Worm (Caenorhabditis elegans) whole organism, L4 larva: ENCODE data around the gene fbxb-3.
A peak's percentile ranks its signal among the peaks of the same experiment; 100 is the strongest.

Experiments
- F10B5.3 ChIP-seq: sonication (generic microtip); optimal IDR thresholded peaks from 2 replicates; lab custom pipeline; 2016; ENCODE audit warnings: mild to moderate bottlenecking, missing genetic modification characterization, missing compliant biosample characterization
- T20F7.1 ChIP-seq: fragments of 200-800 bp; sonication (Bioruptor generic); optimal IDR thresholded peaks from 2 replicates; lab custom pipeline; 2018; ENCODE audit warnings: mild to moderate bottlenecking, missing genetic modification characterization, missing compliant biosample characterization
- Y105C5A.15 ChIP-seq: fragments of 200-800 bp; sonication (Bioruptor generic); IDR thresholded peaks from 2 replicates; pipeline ENCODE4 v1.3.6; 2022; ENCODE audit warnings: missing genetic modification characterization, missing compliant biosample characterization
- Y5F2A.4 ChIP-seq: fragments of 200-800 bp; sonication (Bioruptor generic); optimal IDR thresholded peaks from 2 replicates; lab custom pipeline; 2018; ENCODE audit warnings: mild to moderate bottlenecking, missing genetic modification characterization, missing compliant biosample characterization
- ZK337.2 ChIP-seq: fragments of 200-800 bp; sonication (Bioruptor generic); IDR thresholded peaks from 2 replicates; pipeline ENCODE4 v1.3.6; 2022; ENCODE audit warnings: missing genetic modification reagents, missing genetic modification characterization, missing compliant biosample characterization
- aha-1 ChIP-seq: fragments of 150-350 bp; peaks from one replicate; lab custom pipeline; 2014; ENCODE audit warnings: missing biosample characterization, missing genetic modification characterization
- ama-1 ChIP-seq: fragments of 150-350 bp; optimal IDR thresholded peaks from 2 replicates; lab custom pipeline; 2014; ENCODE audit warnings: inconsistent platforms, mixed read lengths
- daf-16 ChIP-seq, 3 experiments: sonication (generic microtip); optimal IDR thresholded peaks; 2 replicates each; lab custom pipeline; 2016 to 2017; ENCODE audit warnings: missing genetic modification characterization in 3 of 3, missing genetic modification reagents in 3 of 3, mild to moderate bottlenecking in 2 of 3, missing compliant biosample characterization in 2 of 3, missing biosample characterization in 1 of 3, moderate library complexity in 1 of 3
- daf-19 ChIP-seq: fragments of 200-800 bp; sonication (Bioruptor generic); conservative IDR thresholded peaks from 2 replicates; pipeline ENCODE4 v1.3.6; 2022; ENCODE audit warnings: missing genetic modification characterization, missing compliant biosample characterization
- dpl-1 ChIP-seq: fragments of 150-350 bp; optimal IDR thresholded peaks from 2 replicates; lab custom pipeline; 2014; ENCODE audit warnings: missing biosample characterization, missing genetic modification reagents, missing genetic modification characterization
- dve-1 ChIP-seq: sonication (generic microtip); optimal IDR thresholded peaks from 2 replicates; lab custom pipeline; 2017; ENCODE audit warnings: antibody characterized with exemption, mild to moderate bottlenecking, missing genetic modification characterization, missing compliant biosample characterization; ENCODE audit not compliant: insufficient read depth
- egl-27 ChIP-seq: sonication (generic microtip); optimal IDR thresholded peaks from 3 replicates; lab custom pipeline; 2017; ENCODE audit warnings: missing biosample characterization, missing genetic modification reagents, missing genetic modification characterization
- fos-1 ChIP-seq: fragments of 150-350 bp; optimal IDR thresholded peaks from 2 replicates; lab custom pipeline; 2014; ENCODE audit warnings: missing biosample characterization, missing genetic modification characterization
- gei-8 ChIP-seq: fragments of 200-800 bp; sonication (Bioruptor generic); optimal IDR thresholded peaks from 2 replicates; lab custom pipeline; 2018; ENCODE audit warnings: mild to moderate bottlenecking, missing genetic modification characterization, missing compliant biosample characterization
- hif-1 ChIP-seq, 2 experiments: sonication (generic microtip); optimal IDR thresholded peaks; 2 replicates each; lab custom pipeline; 2016 to 2017; ENCODE audit warnings: missing compliant biosample characterization in 2 of 2, missing genetic modification characterization in 2 of 2, missing genetic modification reagents in 2 of 2, missing genotype in 2 of 2, mild to moderate bottlenecking in 1 of 2
- hlh-11 ChIP-seq: fragments of 200-800 bp; sonication (Bioruptor generic); optimal IDR thresholded peaks from 2 replicates; lab custom pipeline; 2018; ENCODE audit warnings: mild to moderate bottlenecking, missing genetic modification characterization, missing compliant biosample characterization
- hlh-30 ChIP-seq: sonication (generic microtip); optimal IDR thresholded peaks from 2 replicates; lab custom pipeline; 2017; ENCODE audit warnings: antibody characterized with exemption, mild to moderate bottlenecking, missing genetic modification characterization, missing compliant biosample characterization; ENCODE audit not compliant: insufficient read depth
- hmg-1.1 ChIP-seq: fragments of 200-800 bp; sonication (Bioruptor generic); IDR thresholded peaks from 2 replicates; pipeline ENCODE4 v1.3.6; 2022; ENCODE audit warnings: missing genetic modification reagents, missing genetic modification characterization, missing compliant biosample characterization
- jun-1 ChIP-seq: fragments of 150-350 bp; optimal IDR thresholded peaks from 2 replicates; lab custom pipeline; 2014; ENCODE audit warnings: missing biosample characterization, missing genetic modification reagents, missing genetic modification characterization
- lim-7 ChIP-seq: fragments of 200-800 bp; sonication (Bioruptor generic); IDR thresholded peaks from 2 replicates; pipeline ENCODE4 v1.3.6; 2022; ENCODE audit warnings: missing genetic modification characterization, missing compliant biosample characterization
- lin-13 ChIP-seq: fragments of 150-350 bp; optimal IDR thresholded peaks from 2 replicates; lab custom pipeline; 2014; ENCODE audit warnings: missing biosample characterization, missing genetic modification reagents, missing genetic modification characterization
- lin-15B ChIP-seq: fragments of 150-350 bp; sonication (generic microtip); optimal IDR thresholded peaks from 3 replicates; lab custom pipeline; 2014; ENCODE audit warnings: missing biosample characterization, missing genetic modification characterization
- lin-38 ChIP-seq: fragments of 200-800 bp; sonication (Bioruptor generic); IDR thresholded peaks from 2 replicates; pipeline ENCODE4 v1.3.6; 2022; ENCODE audit warnings: missing genetic modification reagents, missing genetic modification characterization, missing compliant biosample characterization
- lsy-2 ChIP-seq, 2 experiments: fragments of 150-350 bp in 1 of 2; sonication (generic microtip) in 1 of 2; optimal IDR thresholded peaks; 2 replicates each; lab custom pipeline; 2014 to 2017; ENCODE audit warnings: missing biosample characterization in 2 of 2, missing genetic modification characterization in 2 of 2
- madf-5 ChIP-seq, 2 experiments: fragments of 200-800 bp; sonication (Bioruptor generic); IDR thresholded peaks; 2 replicates each; pipeline ENCODE4 v1.3.6; 2022; ENCODE audit warnings: missing compliant biosample characterization in 2 of 2, missing genetic modification characterization in 2 of 2
- mdl-1 ChIP-seq, 2 experiments: fragments of 150-350 bp in 1 of 2; sonication (generic microtip) in 1 of 2; optimal IDR thresholded peaks; 2 replicates each; lab custom pipeline; 2014 to 2017; ENCODE audit warnings: missing biosample characterization in 2 of 2, missing genetic modification characterization in 2 of 2
- mep-1 ChIP-seq: fragments of 150-350 bp; sonication (generic microtip); optimal IDR thresholded peaks from 3 replicates; lab custom pipeline; 2014; ENCODE audit warnings: missing biosample characterization, missing genetic modification characterization
- mxl-2 ChIP-seq: fragments of 200-800 bp; sonication (Bioruptor generic); conservative IDR thresholded peaks from 2 replicates; pipeline ENCODE4 v1.3.6; 2022; ENCODE audit warnings: missing genetic modification reagents, missing genetic modification characterization, missing compliant biosample characterization
- mxl-3 ChIP-seq: fragments of 200-800 bp; sonication (Bioruptor generic); optimal IDR thresholded peaks from 2 replicates; lab custom pipeline; 2018; ENCODE audit warnings: mild to moderate bottlenecking, missing genetic modification characterization, missing compliant biosample characterization
- nhr-10 ChIP-seq: fragments of 150-350 bp; optimal IDR thresholded peaks from 2 replicates; lab custom pipeline; 2014; ENCODE audit warnings: missing biosample characterization, missing genetic modification characterization
- nhr-102 ChIP-seq: sonication (generic microtip); optimal IDR thresholded peaks from 2 replicates; lab custom pipeline; 2016; ENCODE audit warnings: mild to moderate bottlenecking, missing genetic modification characterization, moderate library complexity, missing compliant biosample characterization
- nhr-11 ChIP-seq: fragments of 150-350 bp; optimal IDR thresholded peaks from 2 replicates; lab custom pipeline; 2014; ENCODE audit warnings: missing biosample characterization, missing genetic modification characterization
- nhr-237 ChIP-seq: sonication (generic microtip); optimal IDR thresholded peaks from 2 replicates; lab custom pipeline; 2017; ENCODE audit warnings: missing biosample characterization, missing genetic modification characterization
- nhr-28 ChIP-seq: fragments of 150-350 bp; optimal IDR thresholded peaks from 2 replicates; lab custom pipeline; 2014; ENCODE audit warnings: missing biosample characterization, missing genetic modification characterization
- nhr-41 ChIP-seq: fragments of 200-800 bp; sonication (Bioruptor generic); IDR thresholded peaks from 2 replicates; pipeline ENCODE4 v1.3.6; 2022; ENCODE audit warnings: missing genetic modification reagents, missing genetic modification characterization, missing compliant biosample characterization
- pha-4 ChIP-seq, 2 experiments: fragments of 150-350 bp in 1 of 2; fragments of 200-800 bp in 1 of 2; sonication (Bioruptor generic) in 1 of 2; IDR thresholded peaks in 1 of 2; optimal IDR thresholded peaks in 1 of 2; 2 replicates each; pipeline versions ENCODE4 v1.3.6 to Lab custom; 2014 to 2022; ENCODE audit warnings: missing genetic modification characterization in 2 of 2, missing genetic modification reagents in 2 of 2, missing biosample characterization in 1 of 2, missing compliant biosample characterization in 1 of 2
- rbr-2 ChIP-seq: sonication (generic microtip); optimal IDR thresholded peaks from 2 replicates; lab custom pipeline; 2016; ENCODE audit warnings: missing genotype, missing genetic modification characterization, missing compliant biosample characterization
- set-16 ChIP-seq: fragments of 200-800 bp; sonication (Bioruptor generic); IDR thresholded peaks from 2 replicates; pipeline ENCODE4 v1.3.6; 2022; ENCODE audit warnings: missing genetic modification reagents, missing genetic modification characterization, missing compliant biosample characterization
- snpc-1.2 ChIP-seq: fragments of 200-800 bp; sonication (Bioruptor generic); IDR thresholded peaks from 2 replicates; pipeline ENCODE4 v1.3.6; 2022; ENCODE audit warnings: missing genetic modification reagents, missing genetic modification characterization, missing compliant biosample characterization
- spr-3 ChIP-seq: fragments of 200-800 bp; sonication (Bioruptor generic); optimal IDR thresholded peaks from 2 replicates; lab custom pipeline; 2018; ENCODE audit warnings: mild to moderate bottlenecking, missing genetic modification characterization, missing compliant biosample characterization
- unc-130 ChIP-seq: sonication (generic microtip); optimal IDR thresholded peaks from 2 replicates; lab custom pipeline; 2016; ENCODE audit warnings: missing genetic modification reagents, missing genetic modification characterization, missing compliant biosample characterization
- vab-7 ChIP-seq: fragments of 200-800 bp; sonication (Bioruptor generic); IDR thresholded peaks from 2 replicates; pipeline ENCODE4 v1.3.6; 2022; ENCODE audit warnings: missing genetic modification reagents, missing genetic modification characterization, missing compliant biosample characterization
- zag-1 ChIP-seq: fragments of 150-350 bp; optimal IDR thresholded peaks from 2 replicates; lab custom pipeline; 2014; ENCODE audit warnings: missing biosample characterization, missing genetic modification characterization
- zfp-3 ChIP-seq: fragments of 200-800 bp; sonication (Bioruptor generic); conservative IDR thresholded peaks from 2 replicates; pipeline ENCODE4 v1.3.6; 2022; ENCODE audit warnings: missing genetic modification reagents, missing genetic modification characterization, missing compliant biosample characterization
- zip-11 ChIP-seq: fragments of 200-800 bp; sonication (Bioruptor generic); IDR thresholded peaks from 2 replicates; pipeline ENCODE4 v1.3.6; 2022; ENCODE audit warnings: missing genetic modification characterization, missing compliant biosample characterization
- ztf-11 ChIP-seq: fragments of 150-350 bp; optimal IDR thresholded peaks from 2 replicates; lab custom pipeline; 2014; ENCODE audit warnings: missing biosample characterization, missing genetic modification characterization

fbxb-3 gene

ce11 chrIV:11804053-11804452 is 34.7 kb upstream of the fbxb-3 start, which contains the start of gene H01G02.1:
Gene H01G02.1 (minus strand): TSS chrIV:11804153.
- no peak for TF ChIP-seq nhr-237
- TF ChIP-seq F10B5.3 (tag; lab: Kevin White, UChicago) = no peak
- no peak for TF ChIP-seq dpl-1 (GFP tag; lab: Kevin White, UChicago)
- TF ChIP-seq lin-38 = no peak
- no peak for TF ChIP-seq Y105C5A.15 (GFP tag; lab: Robert Waterston, UW)
- no peak for TF ChIP-seq spr-3 (GFP tag; lab: Kevin White, UChicago)
- no peak for TF ChIP-seq lim-7
- no peak for TF ChIP-seq madf-5 (GFP tag; IDR thresholded peaks at IDR 0.05; lab: Robert Waterston, UW)
- TF ChIP-seq aha-1 (tag; lab: Kevin White, UChicago) = no peak
- TF ChIP-seq zfp-3 = no peak
- TF ChIP-seq daf-16 (GFP tag; optimal IDR thresholded peaks at IDR 0.05; lab: Kevin White, UChicago) = no peak
- TF ChIP-seq daf-16 (tag; optimal IDR thresholded peaks at IDR 0.05; lab: Kevin White, UChicago) = no peak
- TF ChIP-seq ztf-11 = no peak

- TF ChIP-seq lin-38 (no peak), snpc-1.2 (GFP tag; lab: Robert Waterston, UW) (no peak), unc-130 (no peak), nhr-28 (tag; lab: Kevin White, UChicago) (peak; percentile 75), lin-13 (GFP tag; lab: Kevin White, UChicago) (no peak), set-16 (GFP tag; lab: Robert Waterston, UW) (no peak), nhr-102 (tag; lab: Kevin White, UChicago) (no peak), daf-16 (GFP tag; optimal IDR thresholded peaks at IDR 0.05; lab: Kevin White, UChicago) (peak in 1 of 2 experiments; percentile 0), daf-16 (tag; optimal IDR thresholded peaks at IDR 0.05; lab: Kevin White, UChicago) (no peak), mxl-2 (GFP tag; lab: Robert Waterston, UW) (no peak), pha-4 (GFP tag; IDR thresholded peaks at IDR 0.05; lab: Robert Waterston, UW) (no peak), pha-4 (tag; optimal IDR thresholded peaks at IDR 0.05; lab: Kevin White, UChicago) (no peak), hlh-30 (peak; percentile 12), nhr-237 (no peak), ZK337.2 (GFP tag; lab: Robert Waterston, UW) (no peak), lin-15B (tag; lab: Kevin White, UChicago) (no peak), T20F7.1 (GFP tag; lab: Kevin White, UChicago) (no peak), vab-7 (GFP tag; lab: Robert Waterston, UW) (no peak), egl-27 (no peak), gei-8 (GFP tag; lab: Kevin White, UChicago) (no peak), Y5F2A.4 (no peak)
Measured at ce11 chrIV:11809047-11809446, 29.7 kb upstream of the fbxb-3 start.

ce11 chrIV:11809708-11810114 is 29.0 kb upstream of the fbxb-3 start:
- TF ChIP-seq pha-4 (GFP tag; IDR thresholded peaks at IDR 0.05; lab: Robert Waterston, UW) (no peak), pha-4 (tag; optimal IDR thresholded peaks at IDR 0.05; lab: Kevin White, UChicago) (peak; percentile 28), mep-1 (peak; percentile 87), nhr-41 (GFP tag; lab: Robert Waterston, UW) (no peak), nhr-10 (tag; lab: Kevin White, UChicago) (no peak), hlh-11 (tag; lab: Kevin White, UChicago) (peak; percentile 85), zip-11 (GFP tag; lab: Robert Waterston, UW) (no peak), hif-1 (tag; optimal IDR thresholded peaks at IDR 0.05; lab: Kevin White, UChicago) (peak in 1 of 2 experiments; percentile 65), dve-1 (peak; percentile 89), F10B5.3 (tag; lab: Kevin White, UChicago) (no peak), spr-3 (GFP tag; lab: Kevin White, UChicago) (no peak), zag-1 (tag; lab: Kevin White, UChicago) (peak; percentile 58), jun-1 (no peak), hmg-1.1 (GFP tag; lab: Robert Waterston, UW) (peak; percentile 81; the same call in 1 of the 2 replicates), hlh-30 (peak; percentile 69), dpl-1 (GFP tag; lab: Kevin White, UChicago) (peak; percentile 60), rbr-2 (tag; lab: Kevin White, UChicago) (peak; percentile 81), aha-1 (tag; lab: Kevin White, UChicago) (peak; percentile 99), mxl-3 (GFP tag; lab: Kevin White, UChicago) (peak; percentile 34), fos-1 (tag; lab: Kevin White, UChicago) (no peak), T20F7.1 (GFP tag; lab: Kevin White, UChicago) (peak; percentile 21), mdl-1 (tag; optimal IDR thresholded peaks at IDR 0.05; lab: Kevin White, UChicago) (peak; percentile 57 to 82), nhr-11 (peak; percentile 83), daf-19 (GFP tag; lab: Robert Waterston, UW) (no peak), lsy-2 (tag; optimal IDR thresholded peaks at IDR 0.05; lab: Kevin White, UChicago) (peak; percentile 52 to 85), ama-1 (lab: Kevin White, UChicago) (no peak), ztf-11 (no peak)
